Worm (Caenorhabditis elegans) whole organism, L4 larva: ENCODE measurements around the gene F32D1.7.

Source experiments
- lsy-2 ChIP-seq, 2 experiments: fragments of 150-350 bp in 1 of 2; sonication (generic microtip) in 1 of 2; optimal IDR thresholded peaks; 2 replicates each; lab custom pipeline; 2014 to 2017; ENCODE audit warnings: missing biosample characterization in 2 of 2, missing genetic modification characterization in 2 of 2
- php-3 ChIP-seq: fragments of 200-800 bp; sonication (Bioruptor generic); IDR thresholded peaks from 2 replicates; pipeline ENCODE4 v1.3.6; 2022; ENCODE audit warnings: missing genetic modification reagents, missing genetic modification characterization, missing compliant biosample characterization
- zfp-2 ChIP-seq: sonication (generic microtip); optimal IDR thresholded peaks from 2 replicates; lab custom pipeline; 2016; ENCODE audit warnings: mild to moderate bottlenecking, missing genetic modification characterization, missing compliant biosample characterization

DNA sequence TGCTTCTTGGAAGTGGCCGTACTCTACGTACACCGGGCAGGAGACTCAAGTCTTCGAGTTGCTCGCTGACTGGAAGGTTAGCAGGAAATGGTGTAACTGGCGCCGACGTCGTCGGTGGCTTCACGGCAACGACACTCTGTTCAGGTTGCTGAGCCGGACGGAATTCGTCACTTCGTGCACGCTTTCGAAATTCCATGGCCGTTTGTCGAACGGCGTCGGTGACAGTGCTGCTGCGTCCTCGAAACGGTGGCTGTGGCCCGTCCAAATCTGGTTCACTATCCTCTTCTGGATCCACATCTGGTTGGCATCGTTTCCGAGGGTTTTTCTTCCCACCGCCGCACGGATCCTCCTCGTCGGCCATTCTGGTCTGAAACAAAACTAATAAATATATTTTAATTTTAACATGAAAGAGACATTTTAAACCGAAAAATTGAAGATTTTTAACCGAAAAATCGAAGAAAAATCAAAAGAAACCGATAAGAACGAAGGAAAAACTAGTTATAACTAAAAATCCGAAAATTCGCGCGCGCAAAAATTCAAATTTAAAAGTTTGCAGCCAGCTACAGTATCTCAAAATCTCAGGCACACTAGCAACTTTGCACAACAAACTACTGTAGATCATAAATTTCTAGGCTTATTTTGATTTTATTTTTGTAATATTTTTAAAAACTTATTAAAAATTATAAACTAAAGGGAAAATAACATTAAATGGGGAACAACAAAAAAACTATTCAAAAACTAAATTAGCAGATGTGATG lies at the start of gene F32D1.7:
- TF ChIP-seq php-3, result no peak
- TF ChIP-seq zfp-2 (tag; lab: Kevin White, UChicago), result no peak
- no peak for TF ChIP-seq lsy-2 (tag; optimal IDR thresholded peaks at IDR 0.05; lab: Kevin White, UChicago)
